Worm (Caenorhabditis elegans): Measurements from ENCODE around the gene mtl-1.

mtl-1 gene

ce11 chrV:6649317-6649716, 42.3 kb downstream of the mtl-1 start, which contains the start of gene T10H9.1:
Gene T10H9.1, plus strand, starts transcription at chrV:6649617.
- TF ChIP-seq F33H1.4 (GFP tag; IDR thresholded peaks at IDR 0.05) (no peak), F57C9.4 (tag; optimal IDR thresholded peaks at IDR 0.05) (no peak), attf-5 (GFP tag; optimal IDR thresholded peaks at IDR 0.05) (no peak), C06A6.2 (GFP tag; conservative IDR thresholded peaks at IDR 0.05) (no peak), unc-130 (GFP tag; optimal IDR thresholded peaks at IDR 0.05) (no peak), nfya-1 (tag; optimal IDR thresholded peaks at IDR 0.05; ENCODE audit: borderline replicate concordance, insufficient read depth) (no peak)

DNA sequence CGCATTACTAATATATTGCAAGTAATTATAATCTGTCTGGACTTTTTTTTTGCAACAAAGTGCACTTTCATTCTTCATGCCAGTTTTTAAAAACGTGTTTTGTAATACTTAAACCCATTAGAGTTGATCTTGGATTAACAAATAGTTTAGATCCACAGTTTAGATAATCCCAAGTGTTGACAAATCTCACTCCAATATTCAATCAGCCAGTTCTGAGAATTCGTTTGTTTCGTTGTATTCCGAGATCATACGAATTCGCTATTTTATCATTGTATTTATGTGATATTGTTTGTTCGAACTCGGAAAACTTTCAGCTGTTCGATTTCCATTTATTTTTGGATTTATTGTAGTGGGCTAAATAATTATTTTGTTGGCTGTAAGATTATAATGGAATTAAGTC, 45.9 kb downstream of the mtl-1 start:
- TF ChIP-seq lin-54 (GFP tag; optimal IDR thresholded peaks at IDR 0.05) (no peak), B0261.1 (tag; optimal IDR thresholded peaks at IDR 0.05) (no peak), nhr-27 (tag; optimal IDR thresholded peaks at IDR 0.05) (no peak), attf-5 (GFP tag; optimal IDR thresholded peaks at IDR 0.05) (no peak), egrh-3 (GFP tag; IDR thresholded peaks at IDR 0.05) (no peak), madf-3 (GFP tag; IDR thresholded peaks at IDR 0.05) (no peak), Y53F4B.3 (GFP tag; IDR thresholded peaks at IDR 0.05) (no peak), B0035.1 (tag; optimal IDR thresholded peaks at IDR 0.05) (no peak), Y95B8A.8 (GFP tag; IDR thresholded peaks at IDR 0.05) (no peak), sptf-2 (GFP tag; optimal IDR thresholded peaks at IDR 0.05) (no peak), nhr-90 (tag; optimal IDR thresholded peaks at IDR 0.05) (no peak), nfya-2 (GFP tag; IDR thresholded peaks at IDR 0.05) (no peak), ztf-28 (GFP tag; IDR thresholded peaks at IDR 0.05) (no peak)

Data from whole organism, young adult.